Fruit fly (Drosophila melanogaster) whole organism, pupa: ENCODE measurements around the gene Elp6.
A peak's percentile ranks its signal among the peaks of the same experiment; 100 is the strongest.

ENCODE experiments used
- CG10348 ChIP-seq: fragments of 200-800 bp; sonication (Bioruptor generic); IDR thresholded peaks from 2 replicates; pipeline ENCODE4 v1.3.6; 2022; ENCODE audit warnings: missing biosample characterization, missing genetic modification characterization
- CG13204 ChIP-seq: fragments of 200-800 bp; sonication (Bioruptor generic); optimal IDR thresholded peaks from 2 replicates; lab custom pipeline; 2018; ENCODE audit warnings: missing biosample characterization, mild to moderate bottlenecking, missing genetic modification characterization, moderate library complexity
- CG15710 ChIP-seq: fragments of 200-800 bp; sonication (Bioruptor generic); optimal IDR thresholded peaks from 2 replicates; lab custom pipeline; 2018; ENCODE audit warnings: missing biosample characterization, mild to moderate bottlenecking, missing genetic modification characterization, moderate library complexity
- CG32121 ChIP-seq: fragments of 200-800 bp; sonication (Bioruptor generic); IDR thresholded peaks from 2 replicates; pipeline ENCODE4 v1.3.6; 2022; ENCODE audit warnings: missing biosample characterization, missing genetic modification characterization
- CG34367 ChIP-seq: fragments of 200-800 bp; sonication (Bioruptor generic); optimal IDR thresholded peaks from 2 replicates; lab custom pipeline; 2018; ENCODE audit warnings: missing biosample characterization, mild to moderate bottlenecking, missing genetic modification characterization
- CG4496 ChIP-seq: fragments of 200-800 bp; sonication (Bioruptor generic); IDR thresholded peaks from 3 replicates; pipeline ENCODE4 v1.3.6; 2022; ENCODE audit warnings: missing biosample characterization, missing genetic modification characterization
- CG8159 ChIP-seq: fragments of 200-800 bp; sonication (Bioruptor generic); optimal IDR thresholded peaks from 3 replicates; lab custom pipeline; 2018; ENCODE audit warnings: missing biosample characterization, mild to moderate bottlenecking, missing genetic modification characterization, moderate library complexity
- EcR ChIP-seq: fragments of 200-800 bp; sonication (Bioruptor generic); optimal IDR thresholded peaks from 3 replicates; lab custom pipeline; 2019; ENCODE audit warnings: missing biosample characterization, missing genetic modification characterization, mild to moderate bottlenecking, moderate library complexity, missing genetic modification reagents
- Ets98B ChIP-seq: fragments of 200-800 bp; sonication (Bioruptor generic); IDR thresholded peaks from 2 replicates; pipeline ENCODE4 v1.3.6; 2022; ENCODE audit warnings: missing biosample characterization, missing genetic modification characterization
- Pif1A ChIP-seq: fragments of 200-800 bp; sonication (Bioruptor generic); optimal IDR thresholded peaks from 3 replicates; lab custom pipeline; 2016; ENCODE audit warnings: missing biosample characterization, missing genetic modification characterization
- Pif1B ChIP-seq: fragments of 200-800 bp; sonication (Bioruptor generic); optimal IDR thresholded peaks from 3 replicates; lab custom pipeline; 2016; ENCODE audit warnings: missing biosample characterization, missing genetic modification characterization
- gl ChIP-seq: fragments of 200-800 bp; sonication (Bioruptor generic); optimal IDR thresholded peaks from 2 replicates; lab custom pipeline; 2018; ENCODE audit warnings: missing biosample characterization, mild to moderate bottlenecking, missing genetic modification characterization
- rn ChIP-seq: fragments of 200-800 bp; sonication (Bioruptor generic); IDR thresholded peaks from 2 replicates; pipeline ENCODE4 v1.3.6; 2022; ENCODE audit warnings: missing biosample characterization, missing genetic modification characterization

dm6 chr3R:13412704-13413103 is 46.0 kb upstream of the Elp6 start:
- TF ChIP-seq CG10348 (no peak), gl (tag; lab: Kevin White, UChicago) (no peak), Ets98B (GFP tag; lab: Robert Waterston, UW) (peak; percentile 32), Pif1B (no peak), CG15710 (tag; lab: Kevin White, UChicago) (no peak), CG8159 (tag; lab: Kevin White, UChicago) (no peak), CG13204 (no peak), CG34367 (tag; lab: Kevin White, UChicago) (no peak), Pif1A (GFP tag; lab: Kevin White, UChicago) (no peak), rn (GFP tag; lab: Robert Waterston, UW) (no peak), CG4496 (GFP tag; lab: Robert Waterston, UW) (no peak), CG32121 (peak; percentile 18; the same call in 1 of the 2 replicates), EcR (GFP tag; lab: Kevin White, UChicago) (no peak)
